Fruit fly (Drosophila melanogaster) whole organism, embryonic: ENCODE data around the gene DCP2.

Source experiments
- Atf6 ChIP-seq: fragments of 200-800 bp; sonication (Bioruptor generic); IDR thresholded peaks from 2 replicates; pipeline ENCODE4 v1.3.6; 2022; ENCODE audit warnings: missing biosample characterization, missing genetic modification characterization
- B-H2 ChIP-seq: fragments of 200-800 bp; sonication (Bioruptor generic); optimal IDR thresholded peaks from 2 replicates; lab custom pipeline; 2018; ENCODE audit warnings: missing biosample characterization, mild to moderate bottlenecking, missing genetic modification characterization
- BEAF-32 ChIP-seq: fragments of 200-800 bp; sonication (Bioruptor generic); optimal IDR thresholded peaks from 3 replicates; lab custom pipeline; 2017; ENCODE audit warnings: missing biosample characterization, missing genetic modification characterization, mild to moderate bottlenecking, moderate library complexity, missing genetic modification reagents
- CG10267 ChIP-seq: fragments of 200-800 bp; sonication (Bioruptor generic); optimal IDR thresholded peaks from 2 replicates; lab custom pipeline; 2018; ENCODE audit warnings: missing biosample characterization, mild to moderate bottlenecking, missing genetic modification characterization, moderate library complexity
- CG11398 ChIP-seq: fragments of 200-800 bp; sonication (Bioruptor generic); optimal IDR thresholded peaks from 2 replicates; lab custom pipeline; 2016; ENCODE audit warnings: missing biosample characterization, missing genetic modification characterization
- CG11560 ChIP-seq: fragments of 200-800 bp; sonication (Bioruptor generic); IDR thresholded peaks from 3 replicates; pipeline ENCODE4 v1.3.6; 2022; ENCODE audit warnings: missing biosample characterization, missing genetic modification characterization
- CG12744 ChIP-seq: fragments of 200-800 bp; sonication (Bioruptor generic); optimal IDR thresholded peaks from 2 replicates; lab custom pipeline; 2016; ENCODE audit warnings: missing biosample characterization, missing genetic modification characterization
- CG12769 ChIP-seq: fragments of 200-800 bp; sonication (Bioruptor generic); optimal IDR thresholded peaks from 2 replicates; lab custom pipeline; 2019; ENCODE audit warnings: missing biosample characterization, mild to moderate bottlenecking, missing genetic modification characterization, moderate library complexity
- CG13424 ChIP-seq: fragments of 200-800 bp; sonication (Bioruptor generic); optimal IDR thresholded peaks from 2 replicates; lab custom pipeline; 2019; ENCODE audit warnings: missing biosample characterization, mild to moderate bottlenecking, missing genetic modification characterization, moderate library complexity
- CG15696 ChIP-seq: fragments of 200-800 bp; sonication (Bioruptor generic); optimal IDR thresholded peaks from 2 replicates; lab custom pipeline; 2019; ENCODE audit warnings: missing biosample characterization, mild to moderate bottlenecking, missing genetic modification characterization, moderate library complexity
- CG1602 ChIP-seq: fragments of 200-800 bp; sonication (Bioruptor generic); optimal IDR thresholded peaks from 3 replicates; lab custom pipeline; 2016; ENCODE audit warnings: missing biosample characterization, missing genetic modification characterization
- CG17186 ChIP-seq: fragments of 200-800 bp; sonication (Bioruptor generic); optimal IDR thresholded peaks from 3 replicates; lab custom pipeline; 2017; ENCODE audit warnings: missing biosample characterization, missing genetic modification reagents, missing genetic modification characterization
- CG2129 ChIP-seq: fragments of 200-800 bp; sonication (Bioruptor generic); IDR thresholded peaks from 2 replicates; pipeline ENCODE4 v1.3.6; 2022; ENCODE audit warnings: missing biosample characterization, missing genetic modification characterization; ENCODE audit not compliant: partially characterized antibody
- CG30403 ChIP-seq: fragments of 200-800 bp; sonication (Bioruptor generic); optimal IDR thresholded peaks from 3 replicates; lab custom pipeline; 2016; ENCODE audit warnings: missing biosample characterization, missing genetic modification characterization
- CG31365 ChIP-seq: fragments of 200-800 bp; sonication (Bioruptor generic); optimal IDR thresholded peaks from 2 replicates; lab custom pipeline; 2018; ENCODE audit warnings: missing biosample characterization, mild to moderate bottlenecking, missing genetic modification characterization
- CG31388 ChIP-seq: fragments of 200-800 bp; sonication (Bioruptor generic); optimal IDR thresholded peaks from 2 replicates; lab custom pipeline; 2016; ENCODE audit warnings: missing biosample characterization, missing genetic modification characterization
- CG4854 ChIP-seq: fragments of 200-800 bp; sonication (Bioruptor generic); optimal IDR thresholded peaks from 2 replicates; lab custom pipeline; 2016; ENCODE audit warnings: missing biosample characterization, missing genetic modification characterization, inconsistent platforms
- CG6175 ChIP-seq: fragments of 200-800 bp; sonication (Bioruptor generic); IDR thresholded peaks from 3 replicates; pipeline ENCODE4 v1.3.6; 2022; ENCODE audit warnings: missing biosample characterization, missing genetic modification characterization
- CG7786 ChIP-seq: fragments of 200-800 bp; sonication (Bioruptor generic); optimal IDR thresholded peaks from 2 replicates; lab custom pipeline; 2016; ENCODE audit warnings: missing biosample characterization, missing genetic modification characterization
- CG7963 ChIP-seq: fragments of 200-800 bp; sonication (Bioruptor generic); IDR thresholded peaks from 3 replicates; pipeline ENCODE4 v1.3.6; 2022; ENCODE audit warnings: missing biosample characterization, missing genetic modification characterization; ENCODE audit not compliant: partially characterized antibody
- CG8765 ChIP-seq: fragments of 200-800 bp; sonication (Bioruptor generic); IDR thresholded peaks from 2 replicates; pipeline ENCODE4 v1.3.6; 2022; ENCODE audit warnings: missing biosample characterization, missing genetic modification characterization
- Camta ChIP-seq: fragments of 200-800 bp; sonication (Bioruptor generic); optimal IDR thresholded peaks from 2 replicates; lab custom pipeline; 2016; ENCODE audit warnings: missing biosample characterization, missing genetic modification characterization
- CkIIα-i1 ChIP-seq: fragments of 200-800 bp; sonication (Bioruptor generic); IDR thresholded peaks from 2 replicates; pipeline ENCODE4 v1.3.6; 2022; ENCODE audit warnings: missing biosample characterization, missing genetic modification characterization
- Dfd ChIP-seq, 2 experiments: fragments of >200 bp; optimal IDR thresholded peaks; 2 replicates each; lab custom pipeline; 2017; ENCODE audit warnings: missing biosample characterization in 2 of 2, missing genetic modification characterization in 2 of 2
- Fer1 ChIP-seq: fragments of 200-800 bp; sonication (Bioruptor generic); optimal IDR thresholded peaks from 2 replicates; lab custom pipeline; 2017; ENCODE audit warnings: missing biosample characterization, mild to moderate bottlenecking, missing genetic modification characterization
- Hey ChIP-seq: fragments of 200-800 bp; sonication (Bioruptor generic); optimal IDR thresholded peaks from 3 replicates; lab custom pipeline; 2018; ENCODE audit warnings: missing biosample characterization, mild to moderate bottlenecking, missing genetic modification characterization
- Lhr ChIP-seq: fragments of 200-800 bp; sonication (Bioruptor generic); optimal IDR thresholded peaks from 3 replicates; lab custom pipeline; 2017; ENCODE audit warnings: mild to moderate bottlenecking, missing biosample characterization, missing genetic modification reagents, missing genetic modification characterization
- Mad ChIP-seq: fragments of 200-800 bp; sonication (Bioruptor generic); optimal IDR thresholded peaks from 2 replicates; lab custom pipeline; 2016; ENCODE audit warnings: missing biosample characterization, missing genetic modification characterization
- Med ChIP-seq: fragments of 200-800 bp; sonication (Bioruptor generic); peaks from one replicate; lab custom pipeline; 2016; ENCODE audit warnings: missing biosample characterization, missing genetic modification characterization, mild to moderate bottlenecking, inconsistent platforms, moderate library complexity
- Poxn ChIP-seq: fragments of 200-800 bp; sonication (Bioruptor generic); IDR thresholded peaks from 2 replicates; pipeline ENCODE4 v1.3.6; 2022; ENCODE audit warnings: missing biosample characterization, missing genetic modification characterization
- Side ChIP-seq: fragments of 200-800 bp; sonication (Bioruptor generic); optimal IDR thresholded peaks from 2 replicates; lab custom pipeline; 2016; ENCODE audit warnings: missing biosample characterization, missing genetic modification characterization
- Spps ChIP-seq: fragments of 200-800 bp; sonication (Bioruptor generic); optimal IDR thresholded peaks from 2 replicates; lab custom pipeline; 2018; ENCODE audit warnings: missing biosample characterization, mild to moderate bottlenecking, missing genetic modification characterization
- Stat92E ChIP-seq, 3 experiments: fragments of >200 bp in 2 of 3; fragments of 200-800 bp in 1 of 3; sonication (Bioruptor generic) in 1 of 3; optimal IDR thresholded peaks; 2 replicates each; lab custom pipeline; 2017 to 2019; ENCODE audit warnings: missing biosample characterization in 3 of 3, missing genetic modification characterization in 3 of 3, mild to moderate bottlenecking in 1 of 3, moderate library complexity in 1 of 3
- Usf ChIP-seq: fragments of 200-800 bp; sonication (Bioruptor generic); optimal IDR thresholded peaks from 2 replicates; lab custom pipeline; 2017; ENCODE audit warnings: missing genotype, missing biosample characterization, missing genetic modification characterization
- YL-1 ChIP-seq: fragments of 200-800 bp; sonication (Bioruptor generic); optimal IDR thresholded peaks from 3 replicates; lab custom pipeline; 2017; ENCODE audit warnings: missing biosample characterization, mild to moderate bottlenecking, missing genetic modification characterization
- bab2 ChIP-seq: fragments of 200-800 bp; sonication (Bioruptor generic); optimal IDR thresholded peaks from 2 replicates; lab custom pipeline; 2016; ENCODE audit warnings: missing biosample characterization, missing genetic modification characterization
- bsh ChIP-seq, 2 experiments: fragments of 200-800 bp; sonication (Bioruptor generic); optimal IDR thresholded peaks; 2 replicates each; lab custom pipeline; 2017 to 2018; ENCODE audit warnings: mild to moderate bottlenecking in 2 of 2, missing biosample characterization in 2 of 2, missing genetic modification characterization in 2 of 2, moderate library complexity in 1 of 2
- lmd ChIP-seq: fragments of 200-800 bp; sonication (Bioruptor generic); IDR thresholded peaks from 2 replicates; pipeline ENCODE4 v1.3.6; 2022; ENCODE audit warnings: missing biosample characterization, missing genetic modification characterization
- mld ChIP-seq: fragments of 200-800 bp; sonication (Bioruptor generic); IDR thresholded peaks from 3 replicates; pipeline ENCODE4 v1.3.6; 2022; ENCODE audit warnings: missing biosample characterization, missing genetic modification characterization; ENCODE audit not compliant: partially characterized antibody
- nom ChIP-seq: fragments of 200-800 bp; sonication (Bioruptor generic); optimal IDR thresholded peaks from 2 replicates; lab custom pipeline; 2017; ENCODE audit warnings: missing biosample characterization, missing genetic modification characterization, mild to moderate bottlenecking, moderate library complexity, missing genetic modification reagents
- onecut ChIP-seq: fragments of 200-800 bp; sonication (Bioruptor generic); IDR thresholded peaks from 2 replicates; pipeline ENCODE4 v1.3.6; 2022; ENCODE audit warnings: missing biosample characterization, missing genetic modification characterization
- pho ChIP-seq: fragments of 200-800 bp; sonication (Bioruptor generic); optimal IDR thresholded peaks from 2 replicates; lab custom pipeline; 2016; ENCODE audit warnings: missing biosample characterization, missing genetic modification characterization
- phol ChIP-seq: fragments of 200-800 bp; sonication (Bioruptor generic); optimal IDR thresholded peaks from 3 replicates; lab custom pipeline; 2018; ENCODE audit warnings: missing biosample characterization, mild to moderate bottlenecking, missing genetic modification characterization, moderate library complexity
- slbo ChIP-seq: fragments of 200-800 bp; sonication (Bioruptor generic); IDR thresholded peaks from 2 replicates; pipeline ENCODE4 v1.3.6; 2022; ENCODE audit warnings: missing biosample characterization, missing genetic modification characterization
- sqz ChIP-seq: fragments of 200-800 bp; sonication (Bioruptor generic); optimal IDR thresholded peaks from 3 replicates; lab custom pipeline; 2018; ENCODE audit warnings: missing biosample characterization, mild to moderate bottlenecking, missing genetic modification characterization
- stc ChIP-seq: fragments of 200-800 bp; sonication (Bioruptor generic); IDR thresholded peaks from 2 replicates; pipeline ENCODE4 v1.3.6; 2022; ENCODE audit warnings: missing biosample characterization, missing genetic modification characterization
- trem ChIP-seq: fragments of 200-800 bp; optimal IDR thresholded peaks from 3 replicates; lab custom pipeline; 2019; ENCODE audit warnings: missing biosample characterization, mild to moderate bottlenecking, missing genetic modification characterization, moderate library complexity
- vfl ChIP-seq: fragments of 200-800 bp; sonication (Bioruptor generic); optimal IDR thresholded peaks from 2 replicates; lab custom pipeline; 2016; ENCODE audit warnings: missing biosample characterization, missing genetic modification characterization
- wek ChIP-seq: fragments of 200-800 bp; sonication (Bioruptor generic); optimal IDR thresholded peaks from 3 replicates; lab custom pipeline; 2018; ENCODE audit warnings: missing biosample characterization, mild to moderate bottlenecking, missing genetic modification characterization, moderate library complexity

Gene DCP2

dm6 chr3L:15815353-15816142 is 10.7 kb downstream of the DCP2 start (continued):
- no peak for TF ChIP-seq CG17186 (GFP tag; lab: Kevin White, UChicago)
- TF ChIP-seq Atf6 (GFP tag; lab: Robert Waterston, UW) = peak; percentile 48; the same call in 1 of the 2 replicates
- TF ChIP-seq bab2 = peak; percentile 57
- no peak for TF ChIP-seq sqz (GFP tag; lab: Kevin White, UChicago)
- TF ChIP-seq CG11560 = no peak
- peak; percentile 65 for TF ChIP-seq stc (GFP tag; lab: Robert Waterston, UW)
- peak; percentile 78 for TF ChIP-seq CG13424
- peak; percentile 22 for TF ChIP-seq trem (tag; lab: Kevin White, UChicago)
- peak; percentile 67 for TF ChIP-seq Camta
- no peak for TF ChIP-seq CG2129 (GFP tag; lab: Robert Waterston, UW)
- peak; percentile 32 for TF ChIP-seq pho
- peak; percentile 34 for TF ChIP-seq CG12744
- peak; percentile 33 for TF ChIP-seq Usf (GFP tag; lab: Kevin White, UChicago)
- TF ChIP-seq CG1602 (GFP tag; lab: Kevin White, UChicago) = peak; percentile 60
- no peak for TF ChIP-seq CkIIα-i1 (GFP tag; lab: Robert Waterston, UW)
- TF ChIP-seq CG7786 (GFP tag; lab: Kevin White, UChicago) = no peak
- peak; percentile 47 for TF ChIP-seq YL-1 (GFP tag; lab: Kevin White, UChicago)
- no peak for TF ChIP-seq vfl (GFP tag; lab: Kevin White, UChicago)
- TF ChIP-seq bsh (GFP tag; optimal IDR thresholded peaks at IDR 0.05; lab: Kevin White, UChicago) = peak; percentile 77 to 78
- no peak for TF ChIP-seq mld (GFP tag; lab: Robert Waterston, UW)
- no peak for TF ChIP-seq Lhr (GFP tag; lab: Kevin White, UChicago)
- no peak for TF ChIP-seq CG31365
- TF ChIP-seq Spps (tag; lab: Kevin White, UChicago) = peak; percentile 51
- peak; percentile 78 for TF ChIP-seq phol (tag; lab: Kevin White, UChicago)
- no peak for TF ChIP-seq Poxn (GFP tag; lab: Robert Waterston, UW)
- no peak for TF ChIP-seq CG7963 (GFP tag; lab: Robert Waterston, UW)
- peak; percentile 74 for TF ChIP-seq CG10267 (tag; lab: Kevin White, UChicago)
- TF ChIP-seq Hey (tag; lab: Kevin White, UChicago) = no peak
- peak; percentile 88 for TF ChIP-seq Fer1 (GFP tag; lab: Kevin White, UChicago)
- peak; percentile 87 for TF ChIP-seq CG30403 (GFP tag; lab: Kevin White, UChicago)
- no peak for TF ChIP-seq CG6175
- TF ChIP-seq lmd (GFP tag; lab: Robert Waterston, UW) = no peak; the same call in 1 of the 2 replicates
- TF ChIP-seq slbo (GFP tag; lab: Robert Waterston, UW) = peak; percentile 71
- TF ChIP-seq onecut = peak; percentile 94
- peak in 1 of 2 experiments; percentile 70 for TF ChIP-seq Dfd (GFP tag; optimal IDR thresholded peaks at IDR 0.05; lab: Kevin White, UChicago)
- TF ChIP-seq CG11398 = peak; percentile 59
- no peak for TF ChIP-seq B-H2 (GFP tag; lab: Kevin White, UChicago)
- no peak for TF ChIP-seq CG4854
- TF ChIP-seq Mad (GFP tag; lab: Kevin White, UChicago) = peak; percentile 23
- no peak for TF ChIP-seq wek (GFP tag; lab: Kevin White, UChicago)
- TF ChIP-seq CG15696 (tag; lab: Kevin White, UChicago) = peak; percentile 64
- no peak for TF ChIP-seq Med
- TF ChIP-seq CG8765 (GFP tag; lab: Robert Waterston, UW) = no peak
- TF ChIP-seq CG12769 = no peak
- TF ChIP-seq nom (GFP tag; lab: Kevin White, UChicago) = peak; percentile 66
- peak in 1 of 3 experiments; percentile 34 for TF ChIP-seq Stat92E (GFP tag; optimal IDR thresholded peaks at IDR 0.05; lab: Kevin White, UChicago)
- peak; percentile 40 for TF ChIP-seq Side (GFP tag; lab: Kevin White, UChicago)
- no peak for TF ChIP-seq BEAF-32
- TF ChIP-seq CG31388 (GFP tag; lab: Kevin White, UChicago) = peak; percentile 4
